Worm (Caenorhabditis elegans) whole organism, L4/young adult: Measurements from ENCODE around the gene acox-3.
"Not testable (repeated sequence)": the region's sequence is repeated elsewhere in the genome, so short reads cannot be mapped to it uniquely, and the experiment has no call there.

Source experiments
- W03F9.2 ChIP-seq: fragments of 150-350 bp; optimal IDR thresholded peaks from 2 replicates; lab custom pipeline; 2014; ENCODE audit warnings: missing biosample characterization, missing genetic modification characterization
- dao-5 ChIP-seq: sonication (generic microtip); optimal IDR thresholded peaks from 2 replicates; lab custom pipeline; 2016; ENCODE audit warnings: missing genotype, missing genetic modification characterization, moderate library complexity, missing compliant biosample characterization
- him-1 ChIP-seq: sonication (generic microtip); optimal IDR thresholded peaks from 2 replicates; lab custom pipeline; 2016; ENCODE audit warnings: missing genotype, missing genetic modification reagents, missing genetic modification characterization, missing compliant biosample characterization

Gene acox-3

ce11 chrIV:6254635-6255034 lies 6.3 kb upstream of the acox-3 start, which contains the start of gene T13A10.64:
Gene T13A10.64, plus strand, starts transcription at chrIV:6254935.
- TF ChIP-seq him-1 (tag; lab: Kevin White, UChicago) (no peak), dao-5 (tag; lab: Kevin White, UChicago) (no peak), W03F9.2 (tag; lab: Kevin White, UChicago) (no peak)

ce11 chrIV:6253000-6253399 lies 4.7 kb upstream of the acox-3 start, which contains the start of gene T13A10.2:
Gene T13A10.2, plus strand, starts transcription at chrIV:6253300.
- not testable (repeated sequence) for TF ChIP-seq him-1, dao-5, W03F9.2 (tag; lab: Kevin White, UChicago)

- TF ChIP-seq W03F9.2 (tag; lab: Kevin White, UChicago), result no peak
- TF ChIP-seq him-1 (tag; lab: Kevin White, UChicago), result no peak
- TF ChIP-seq dao-5 (tag; lab: Kevin White, UChicago), result no peak
Observed at ce11 chrIV:6249591-6249990, 1.3 kb upstream of the acox-3 start, which contains the start of gene F58F9.1. Gene F58F9.1, plus strand, starts transcription at chrIV:6249841.

ce11 chrIV:6239993-6240392 lies 8.3 kb downstream of the acox-3 start, which contains the start of gene F58F9.9:
Gene F58F9.9, plus strand, starts transcription at chrIV:6240293.
- no peak for TF ChIP-seq W03F9.2 (tag; lab: Kevin White, UChicago)
- no peak for TF ChIP-seq him-1 (tag; lab: Kevin White, UChicago)
- no peak for TF ChIP-seq dao-5 (tag; lab: Kevin White, UChicago)

ce11 chrIV:6237508-6238227 lies 10.6 kb downstream of the acox-3 start, which contains the start of the genes F58F9.6 and F58F9.8:
Gene F58F9.6, minus strand, starts transcription at chrIV:6237608.
Gene F58F9.8, plus strand, starts transcription at chrIV:6238177.
- TF ChIP-seq him-1 (tag; lab: Kevin White, UChicago), result no peak
- no peak for TF ChIP-seq dao-5 (tag; lab: Kevin White, UChicago)
- no peak for TF ChIP-seq W03F9.2 (tag; lab: Kevin White, UChicago)

- TF ChIP-seq W03F9.2 (tag; lab: Kevin White, UChicago) (no peak), dao-5 (tag; lab: Kevin White, UChicago) (no peak), him-1 (tag; lab: Kevin White, UChicago) (no peak)
Observed at ce11 chrIV:6232769-6233290, 15.5 kb downstream of the acox-3 start, which contains the start of gene F58F9.3. Gene F58F9.3, plus strand, starts transcription at chrIV:6233240.

ce11 chrIV:6230560-6231073 lies 17.7 kb downstream of the acox-3 start, which contains the start of gene F58F9.4:
Gene F58F9.4, plus strand, starts transcription at chrIV:6231023.
- TF ChIP-seq dao-5 (tag; lab: Kevin White, UChicago) (no peak), W03F9.2 (tag; lab: Kevin White, UChicago) (no peak), him-1 (tag; lab: Kevin White, UChicago) (no peak)

ce11 chrIV:6227974-6228373 lies 20.3 kb downstream of the acox-3 start, which contains the start of gene C49A9.1:
Gene C49A9.1, plus strand, starts transcription at chrIV:6228190.
- TF ChIP-seq dao-5 (tag; lab: Kevin White, UChicago), result no peak
- no peak for TF ChIP-seq him-1 (tag; lab: Kevin White, UChicago)
- TF ChIP-seq W03F9.2 (tag; lab: Kevin White, UChicago), result no peak

- TF ChIP-seq W03F9.2 (tag; lab: Kevin White, UChicago) (no peak), dao-5 (tag; lab: Kevin White, UChicago) (no peak), him-1 (tag; lab: Kevin White, UChicago) (no peak)
Observed at ce11 chrIV:6225143-6225542, 23.1 kb downstream of the acox-3 start, which contains the start of gene C49A9.2. Gene C49A9.2, plus strand, starts transcription at chrIV:6225443.

- TF ChIP-seq dao-5 (tag; lab: Kevin White, UChicago) (no peak), W03F9.2 (tag; lab: Kevin White, UChicago) (no peak), him-1 (tag; lab: Kevin White, UChicago) (no peak)
Observed at ce11 chrIV:6221878-6222277, 26.4 kb downstream of the acox-3 start, which contains the start of gene C49A9.3. Gene C49A9.3, plus strand, starts transcription at chrIV:6222089.

- TF ChIP-seq dao-5 (tag; lab: Kevin White, UChicago), result no peak
- no peak for TF ChIP-seq W03F9.2 (tag; lab: Kevin White, UChicago)
- no peak for TF ChIP-seq him-1 (tag; lab: Kevin White, UChicago)
Observed at ce11 chrIV:6219429-6219828, 28.9 kb downstream of the acox-3 start, which contains the start of gene C49A9.4. Gene C49A9.4, plus strand, starts transcription at chrIV:6219693.

- no peak for TF ChIP-seq him-1 (tag; lab: Kevin White, UChicago)
- TF ChIP-seq dao-5 (tag; lab: Kevin White, UChicago), result no peak
- no peak for TF ChIP-seq W03F9.2 (tag; lab: Kevin White, UChicago)
Observed at ce11 chrIV:6217503-6217902, 30.8 kb downstream of the acox-3 start.

- no peak for TF ChIP-seq him-1 (tag; lab: Kevin White, UChicago)
- no peak for TF ChIP-seq W03F9.2 (tag; lab: Kevin White, UChicago)
- no peak for TF ChIP-seq dao-5 (tag; lab: Kevin White, UChicago)
Observed at ce11 chrIV:6217066-6217465, 31.2 kb downstream of the acox-3 start, which contains the start of gene C49A9.9. Gene C49A9.9, plus strand, starts transcription at chrIV:6217372.
